Worm (Caenorhabditis elegans): ENCODE measurements around the gene tbx-36.

Gene tbx-36

ce11 chrIV:11914837-11915737, 35.3 kb upstream of the tbx-36 start, which contains the start of gene fat-6 (continued):
- TF ChIP-seq ZK337.2 (GFP tag; IDR thresholded peaks at IDR 0.05) (peak; percentile 9; the same call in 1 of the 2 replicates), arid-1 (GFP tag; conservative IDR thresholded peaks at IDR 0.05) (no peak), Y105C5A.15 (GFP tag; IDR thresholded peaks at IDR 0.05) (no peak), nhr-42 (GFP tag; IDR thresholded peaks at IDR 0.05) (no peak), sdz-12 (GFP tag; optimal IDR thresholded peaks at IDR 0.05) (no peak), unc-39 (tag; optimal IDR thresholded peaks at IDR 0.05) (no peak), spr-1 (tag; optimal IDR thresholded peaks at IDR 0.05) (no peak), madf-9 (GFP tag; conservative IDR thresholded peaks at IDR 0.05) (no peak), lin-15B (tag; optimal IDR thresholded peaks at IDR 0.05) (no peak), zfp-2 (tag; optimal IDR thresholded peaks at IDR 0.05) (no peak), lin-39 (tag; optimal IDR thresholded peaks at IDR 0.05) (no peak), daf-16 (GFP tag; optimal IDR thresholded peaks at IDR 0.05) (no peak), daf-16 (tag; optimal IDR thresholded peaks at IDR 0.05) (peak; percentile 58), lim-7 (GFP tag; IDR thresholded peaks at IDR 0.05) (0 out of 2 replicates have a peak, but pooled peaks have one; percentile 45), nhr-77 (tag; optimal IDR thresholded peaks at IDR 0.05) (peak; percentile 81), Y48G9A.11 (GFP tag; IDR thresholded peaks at IDR 0.05) (no peak), unc-62 (GFP tag; optimal IDR thresholded peaks at IDR 0.05 in 1 of 2) (peak in 1 of 2 experiments; percentile 62), unc-62 (tag; optimal IDR thresholded peaks at IDR 0.05) (no peak), rbr-2 (tag; optimal IDR thresholded peaks at IDR 0.05) (peak; percentile 11), tra-1 (GFP tag; IDR thresholded peaks at IDR 0.05) (no peak), F49E8.2 (tag; optimal IDR thresholded peaks at IDR 0.05; ENCODE audit: borderline replicate concordance) (no peak), mdt-29 (GFP tag; IDR thresholded peaks at IDR 0.05) (no peak), F37D6.2 (tag; optimal IDR thresholded peaks at IDR 0.05) (no peak), ceh-62 (tag; optimal IDR thresholded peaks at IDR 0.05) (no peak), ceh-32 (tag; optimal IDR thresholded peaks at IDR 0.05; ENCODE audit: poor library complexity) (no peak), nhr-28 (tag; optimal IDR thresholded peaks at IDR 0.05) (peak; percentile 84), mxl-3 (GFP tag; optimal IDR thresholded peaks at IDR 0.05) (peak; percentile 16), duxl-1 (tag; optimal IDR thresholded peaks at IDR 0.05; ENCODE audit: poor library complexity) (no peak), egl-43 (GFP tag; IDR thresholded peaks at IDR 0.05) (no peak), cey-2 (tag; optimal IDR thresholded peaks at IDR 0.05; ENCODE audit: borderline replicate concordance, insufficient read depth) (peak; percentile 75), lin-13 (GFP tag; optimal IDR thresholded peaks at IDR 0.05) (no peak), daf-12 (tag; optimal IDR thresholded peaks at IDR 0.05) (no peak), daf-19 (GFP tag; conservative IDR thresholded peaks at IDR 0.05) (peak; percentile 44; the same call in 1 of the 2 replicates), nhr-10 (tag; optimal IDR thresholded peaks at IDR 0.05) (peak; percentile 52), nhr-237 (tag; optimal IDR thresholded peaks at IDR 0.05) (no peak), ceh-82 (tag; optimal IDR thresholded peaks at IDR 0.05) (no peak), madf-5 (GFP tag; IDR thresholded peaks at IDR 0.05) (0 out of 4 replicates have a peak, but pooled peaks of 1 of the 2 experiments have one; percentile 51), dmd-9 (GFP tag; IDR thresholded peaks at IDR 0.05) (no peak), ama-1 (optimal IDR thresholded peaks at IDR 0.05) (no peak), ctbp-1 (GFP tag; IDR thresholded peaks at IDR 0.05) (no peak), D1046.2 (GFP tag; IDR thresholded peaks at IDR 0.05) (0 out of 2 replicates have a peak, but pooled peaks have one; percentile 14), skn-1 (tag; optimal IDR thresholded peaks at IDR 0.05) (no peak), fkh-10 (GFP tag; optimal IDR thresholded peaks at IDR 0.05) (no peak), F26F4.8 (GFP tag; conservative IDR thresholded peaks at IDR 0.05) (no peak), php-3 (GFP tag; IDR thresholded peaks at IDR 0.05) (peak; percentile 28; the same call in 1 of the 2 replicates), jun-1 (tag; optimal IDR thresholded peaks at IDR 0.05) (no peak), pqm-1 (tag; optimal IDR thresholded peaks at IDR 0.05) (no peak), lin-38 (GFP tag; IDR thresholded peaks at IDR 0.05) (peak; percentile 35), aha-1 (tag) (peak; percentile 66), lin-1 (GFP tag; IDR thresholded peaks at IDR 0.05) (peak; percentile 21; the same call in 1 of the 2 replicates), zip-2 (tag; optimal IDR thresholded peaks at IDR 0.05) (no peak)

Measured in whole organism, L4 larva.